Worm (Caenorhabditis elegans) whole organism, late embryonic: ENCODE results near the gene cnx-1.

ENCODE experiments used
- C08G9.2 ChIP-seq: sonication (generic microtip); optimal IDR thresholded peaks from 2 replicates; lab custom pipeline; 2016; ENCODE audit warnings: mild to moderate bottlenecking, missing genetic modification characterization, moderate library complexity, missing compliant biosample characterization
- F13H6.1 ChIP-seq: sonication (generic microtip); optimal IDR thresholded peaks from 2 replicates; lab custom pipeline; 2016; ENCODE audit warnings: missing genetic modification characterization, missing compliant biosample characterization
- K02D7.2 ChIP-seq: sonication (generic microtip); optimal IDR thresholded peaks from 2 replicates; lab custom pipeline; 2017; ENCODE audit warnings: mild to moderate bottlenecking, missing genetic modification characterization, missing compliant biosample characterization
- K09A11.1 ChIP-seq: sonication (generic microtip); optimal IDR thresholded peaks from 2 replicates; lab custom pipeline; 2017; ENCODE audit warnings: antibody characterized with exemption, mild to moderate bottlenecking, missing genetic modification characterization, missing compliant biosample characterization; ENCODE audit not compliant: insufficient read depth
- T23F11.4 ChIP-seq: fragments of 200-800 bp; sonication (Bioruptor generic); optimal IDR thresholded peaks from 2 replicates; lab custom pipeline; 2018; ENCODE audit warnings: mild to moderate bottlenecking, missing genetic modification characterization, missing compliant biosample characterization
- Y22D7AL.16 ChIP-seq: sonication (generic microtip); optimal IDR thresholded peaks from 2 replicates; lab custom pipeline; 2016; ENCODE audit warnings: missing genetic modification characterization, missing compliant biosample characterization
- ahr-1 ChIP-seq: sonication (generic microtip); optimal IDR thresholded peaks from 2 replicates; lab custom pipeline; 2016; ENCODE audit warnings: missing genetic modification characterization, missing compliant biosample characterization
- ceh-14 ChIP-seq: sonication (generic microtip); optimal IDR thresholded peaks from 2 replicates; lab custom pipeline; 2016; ENCODE audit warnings: missing genotype, missing genetic modification characterization, missing compliant biosample characterization
- ceh-19 ChIP-seq: fragments of 200-800 bp; sonication (Bioruptor generic); optimal IDR thresholded peaks from 2 replicates; lab custom pipeline; 2018; ENCODE audit warnings: mild to moderate bottlenecking, missing genetic modification characterization, missing compliant biosample characterization
- ceh-2 ChIP-seq: sonication (generic microtip); optimal IDR thresholded peaks from 2 replicates; lab custom pipeline; 2016; ENCODE audit warnings: missing genotype, missing genetic modification characterization, missing compliant biosample characterization
- ceh-22 ChIP-seq: sonication (generic microtip); optimal IDR thresholded peaks from 2 replicates; lab custom pipeline; 2017; ENCODE audit warnings: missing biosample characterization, missing genetic modification characterization
- ceh-24 ChIP-seq: sonication (generic microtip); optimal IDR thresholded peaks from 2 replicates; lab custom pipeline; 2016; ENCODE audit warnings: mild to moderate bottlenecking, missing genetic modification characterization, missing compliant biosample characterization
- ceh-30 ChIP-seq: fragments of 150-350 bp; optimal IDR thresholded peaks from 2 replicates; lab custom pipeline; 2014; ENCODE audit warnings: missing biosample characterization, missing genetic modification characterization
- ceh-31 ChIP-seq: sonication (generic microtip); optimal IDR thresholded peaks from 2 replicates; lab custom pipeline; 2016; ENCODE audit warnings: missing genetic modification characterization, missing compliant biosample characterization
- ceh-45 ChIP-seq: fragments of 200-800 bp; sonication (Bioruptor generic); IDR thresholded peaks from 2 replicates; pipeline ENCODE4 v1.3.6; 2022; ENCODE audit warnings: missing genetic modification reagents, missing genetic modification characterization, missing compliant biosample characterization
- ceh-48 ChIP-seq: sonication (generic microtip); optimal IDR thresholded peaks from 2 replicates; lab custom pipeline; 2016; ENCODE audit warnings: missing genetic modification characterization, inconsistent platforms, missing compliant biosample characterization
- ceh-6 ChIP-seq: fragments of 200-800 bp; sonication (Bioruptor generic); optimal IDR thresholded peaks from 2 replicates; lab custom pipeline; 2018; ENCODE audit warnings: mild to moderate bottlenecking, missing genetic modification characterization, missing compliant biosample characterization
- ceh-9 ChIP-seq: sonication (generic microtip); optimal IDR thresholded peaks from 2 replicates; lab custom pipeline; 2016; ENCODE audit warnings: mild to moderate bottlenecking, missing genetic modification characterization, inconsistent platforms, missing compliant biosample characterization
- dmd-4 ChIP-seq: sonication (generic microtip); optimal IDR thresholded peaks from 2 replicates; lab custom pipeline; 2016; ENCODE audit warnings: borderline replicate concordance, missing genetic modification characterization, missing compliant biosample characterization
- elt-2 ChIP-seq: sonication (generic microtip); optimal IDR thresholded peaks from 2 replicates; lab custom pipeline; 2016; ENCODE audit warnings: missing genetic modification reagents, missing genetic modification characterization, missing compliant biosample characterization
- elt-4 ChIP-seq: sonication (generic microtip); optimal IDR thresholded peaks from 2 replicates; lab custom pipeline; 2016; ENCODE audit warnings: missing genetic modification characterization, missing compliant biosample characterization
- ets-4 ChIP-seq: sonication (generic microtip); optimal IDR thresholded peaks from 2 replicates; lab custom pipeline; 2016; ENCODE audit warnings: missing genetic modification characterization, missing compliant biosample characterization
- eyg-1 ChIP-seq: sonication (generic microtip); optimal IDR thresholded peaks from 2 replicates; lab custom pipeline; 2016; ENCODE audit warnings: missing genotype, missing genetic modification characterization, missing compliant biosample characterization
- fax-1 ChIP-seq: sonication (generic microtip); optimal IDR thresholded peaks from 2 replicates; lab custom pipeline; 2016; ENCODE audit warnings: missing genotype, missing genetic modification characterization, missing compliant biosample characterization
- fkh-10 ChIP-seq: fragments of 150-350 bp; optimal IDR thresholded peaks from 2 replicates; lab custom pipeline; 2014; ENCODE audit warnings: missing biosample characterization, missing genetic modification reagents, missing genetic modification characterization
- fkh-6 ChIP-seq: sonication (generic microtip); optimal IDR thresholded peaks from 2 replicates; lab custom pipeline; 2016; ENCODE audit warnings: missing genetic modification characterization, missing compliant biosample characterization
- hlh-13 ChIP-seq: fragments of 200-800 bp; sonication (Bioruptor generic); optimal IDR thresholded peaks from 2 replicates; lab custom pipeline; 2018; ENCODE audit warnings: mild to moderate bottlenecking, missing genetic modification characterization, missing compliant biosample characterization
- lim-6 ChIP-seq: sonication (generic microtip); optimal IDR thresholded peaks from 2 replicates; lab custom pipeline; 2016; ENCODE audit warnings: missing genetic modification characterization, missing compliant biosample characterization
- lin-11 ChIP-seq: fragments of 200-800 bp; sonication (Bioruptor generic); optimal IDR thresholded peaks from 2 replicates; lab custom pipeline; 2018; ENCODE audit warnings: mild to moderate bottlenecking, missing genetic modification characterization, missing compliant biosample characterization
- madf-2 ChIP-seq: sonication (generic microtip); optimal IDR thresholded peaks from 2 replicates; lab custom pipeline; 2017; ENCODE audit warnings: missing genetic modification characterization, missing compliant biosample characterization
- mec-3 ChIP-seq: sonication (generic microtip); optimal IDR thresholded peaks from 2 replicates; lab custom pipeline; 2016; ENCODE audit warnings: borderline replicate concordance, missing genetic modification characterization, missing compliant biosample characterization
- nfya-1 ChIP-seq: sonication (generic microtip); optimal IDR thresholded peaks from 2 replicates; lab custom pipeline; 2017; ENCODE audit warnings: missing genetic modification characterization, mild to moderate bottlenecking, missing compliant biosample characterization, antibody characterized with exemption, moderate library complexity
- nhr-11 ChIP-seq: fragments of 150-350 bp; optimal IDR thresholded peaks from 2 replicates; lab custom pipeline; 2014; ENCODE audit warnings: missing biosample characterization, missing genetic modification characterization
- nhr-232 ChIP-seq: sonication (generic microtip); optimal IDR thresholded peaks from 2 replicates; lab custom pipeline; 2016; ENCODE audit warnings: missing genetic modification characterization, missing compliant biosample characterization
- odd-2 ChIP-seq: sonication (generic microtip); optimal IDR thresholded peaks from 2 replicates; lab custom pipeline; 2017; ENCODE audit warnings: antibody characterized with exemption, mild to moderate bottlenecking, missing genetic modification characterization, missing compliant biosample characterization
- pag-3 ChIP-seq: sonication (generic microtip); optimal IDR thresholded peaks from 2 replicates; lab custom pipeline; 2016; ENCODE audit warnings: missing compliant biosample characterization, missing genetic modification characterization, borderline replicate concordance
- pat-9 ChIP-seq: fragments of 200-800 bp; sonication (Bioruptor generic); optimal IDR thresholded peaks from 2 replicates; lab custom pipeline; 2018; ENCODE audit warnings: mild to moderate bottlenecking, missing genetic modification characterization, moderate library complexity, missing compliant biosample characterization
- pax-1 ChIP-seq: fragments of 150-350 bp; optimal IDR thresholded peaks from 2 replicates; lab custom pipeline; 2014; ENCODE audit warnings: missing biosample characterization, missing genetic modification characterization
- pha-2 ChIP-seq: sonication (generic microtip); optimal IDR thresholded peaks from 2 replicates; lab custom pipeline; 2017; ENCODE audit warnings: mild to moderate bottlenecking, missing genetic modification characterization, missing compliant biosample characterization
- pqm-1 ChIP-seq: sonication (generic microtip); optimal IDR thresholded peaks from 2 replicates; lab custom pipeline; 2016; ENCODE audit warnings: missing genetic modification characterization, missing compliant biosample characterization
- ref-2 ChIP-seq: sonication (generic microtip); optimal IDR thresholded peaks from 2 replicates; lab custom pipeline; 2016; ENCODE audit warnings: missing genetic modification characterization, missing compliant biosample characterization
- rnt-1 ChIP-seq: sonication (generic microtip); optimal IDR thresholded peaks from 2 replicates; lab custom pipeline; 2016; ENCODE audit warnings: missing genetic modification characterization, missing compliant biosample characterization
- sdc-2 ChIP-seq: sonication (generic microtip); optimal IDR thresholded peaks from 2 replicates; lab custom pipeline; 2016; ENCODE audit warnings: missing genotype, missing genetic modification characterization, missing compliant biosample characterization
- sox-2 ChIP-seq: fragments of 200-800 bp; sonication (Bioruptor generic); IDR thresholded peaks from 2 replicates; pipeline ENCODE4 v1.3.6; 2022; ENCODE audit warnings: missing genetic modification reagents, missing genetic modification characterization, missing compliant biosample characterization
- sox-4 ChIP-seq: sonication (generic microtip); optimal IDR thresholded peaks from 2 replicates; lab custom pipeline; 2017; ENCODE audit warnings: mild to moderate bottlenecking, missing genetic modification characterization, inconsistent platforms, missing compliant biosample characterization
- syd-9 ChIP-seq: sonication (generic microtip); optimal IDR thresholded peaks from 2 replicates; lab custom pipeline; 2016; ENCODE audit warnings: mild to moderate bottlenecking, missing genetic modification characterization, moderate library complexity, missing compliant biosample characterization
- ttx-3 ChIP-seq: sonication (generic microtip); optimal IDR thresholded peaks from 2 replicates; lab custom pipeline; 2016; ENCODE audit warnings: missing genetic modification reagents, missing genetic modification characterization, missing compliant biosample characterization
- unc-3 ChIP-seq, 2 experiments: fragments of 200-800 bp in 1 of 2; sonication (Bioruptor generic) in 1 of 2; sonication (generic microtip) in 1 of 2; conservative IDR thresholded peaks in 1 of 2; optimal IDR thresholded peaks in 1 of 2; 2 replicates each; pipeline versions ENCODE4 v1.3.6 to Lab custom; 2016 to 2022; ENCODE audit warnings: missing compliant biosample characterization in 2 of 2, missing genetic modification characterization in 2 of 2, missing genetic modification reagents in 1 of 2
- unc-86 ChIP-seq: sonication (generic microtip); optimal IDR thresholded peaks from 2 replicates; lab custom pipeline; 2016; ENCODE audit warnings: missing genetic modification characterization, missing compliant biosample characterization
- zip-5 ChIP-seq: sonication (generic microtip); optimal IDR thresholded peaks from 2 replicates; lab custom pipeline; 2016; ENCODE audit warnings: missing genetic modification characterization, missing compliant biosample characterization
- ztf-16 ChIP-seq: sonication (generic microtip); optimal IDR thresholded peaks from 2 replicates; lab custom pipeline; 2017; ENCODE audit warnings: missing genetic modification characterization, missing compliant biosample characterization

Gene cnx-1

ce11 chrIII:9765465-9765900, 51.5 kb downstream of the cnx-1 start (continued):
- TF ChIP-seq pag-3 (tag; lab: Kevin White, UChicago) = no peak
- peak; percentile 79 for TF ChIP-seq pha-2 (tag; lab: Kevin White, UChicago)
- no peak for TF ChIP-seq mec-3 (tag; lab: Kevin White, UChicago)
- peak; percentile 22 for TF ChIP-seq ttx-3
- TF ChIP-seq unc-86 = peak; percentile 52
- TF ChIP-seq eyg-1 (tag; lab: Kevin White, UChicago) = peak; percentile 52
- TF ChIP-seq elt-4 = no peak
- TF ChIP-seq sox-2 (GFP tag; lab: Robert Waterston, UW) = peak; percentile 61
- TF ChIP-seq zip-5 (tag; lab: Kevin White, UChicago) = peak; percentile 9
- peak; percentile 55 for TF ChIP-seq ceh-45 (GFP tag; lab: Robert Waterston, UW)
- no peak for TF ChIP-seq fkh-10 (GFP tag; lab: Kevin White, UChicago)
- TF ChIP-seq lin-11 (tag; lab: Kevin White, UChicago) = peak; percentile 31
- no peak for TF ChIP-seq lim-6 (tag; lab: Kevin White, UChicago)
- TF ChIP-seq odd-2 = no peak
- TF ChIP-seq sdc-2 (tag; lab: Kevin White, UChicago) = peak; percentile 45
- TF ChIP-seq ztf-16 (tag; lab: Kevin White, UChicago) = peak; percentile 81
- TF ChIP-seq ceh-31 (tag; lab: Kevin White, UChicago) = peak; percentile 88
- TF ChIP-seq K09A11.1 = peak; percentile 36
- TF ChIP-seq nhr-232 = no peak
- TF ChIP-seq pat-9 (tag; lab: Kevin White, UChicago) = peak; percentile 77
- peak; percentile 78 for TF ChIP-seq elt-2 (tag; lab: Kevin White, UChicago)
- TF ChIP-seq pax-1 (tag; lab: Kevin White, UChicago) = peak; percentile 56
- TF ChIP-seq ceh-6 (GFP tag; lab: Kevin White, UChicago) = peak; percentile 79
- TF ChIP-seq ceh-9 (tag; lab: Kevin White, UChicago) = no peak
- no peak for TF ChIP-seq ceh-48
- peak; percentile 62 for TF ChIP-seq ets-4
- peak; percentile 57 for TF ChIP-seq pqm-1 (tag; lab: Kevin White, UChicago)
- no peak for TF ChIP-seq nhr-11
- TF ChIP-seq Y22D7AL.16 (tag; lab: Kevin White, UChicago) = peak; percentile 51
- peak; percentile 76 for TF ChIP-seq madf-2 (tag; lab: Kevin White, UChicago)
- TF ChIP-seq fkh-6 = peak; percentile 20
- peak; percentile 94 for TF ChIP-seq rnt-1 (tag; lab: Kevin White, UChicago)
- TF ChIP-seq ceh-22 (tag; lab: Kevin White, UChicago) = no peak
- peak; percentile 29 for TF ChIP-seq K02D7.2 (tag; lab: Kevin White, UChicago)
- TF ChIP-seq dmd-4 (tag; lab: Kevin White, UChicago) = peak; percentile 79
- TF ChIP-seq unc-3 (GFP tag; conservative IDR thresholded peaks at IDR 0.05; lab: Robert Waterston, UW) = peak; percentile 68
- TF ChIP-seq unc-3 (tag; optimal IDR thresholded peaks at IDR 0.05; lab: Kevin White, UChicago) = peak; percentile 39
- TF ChIP-seq F13H6.1 = peak; percentile 89
- no peak for TF ChIP-seq ceh-24 (tag; lab: Kevin White, UChicago)
- TF ChIP-seq fax-1 = peak; percentile 43
- TF ChIP-seq syd-9 = peak; percentile 84
- TF ChIP-seq ceh-14 = peak; percentile 54
- peak; percentile 57 for TF ChIP-seq C08G9.2
- no peak for TF ChIP-seq hlh-13 (GFP tag; lab: Kevin White, UChicago)
- peak; percentile 8 for TF ChIP-seq ahr-1 (tag; lab: Kevin White, UChicago)
- TF ChIP-seq ref-2 (tag; lab: Kevin White, UChicago) = peak; percentile 98
- peak; percentile 74 for TF ChIP-seq T23F11.4 (GFP tag; lab: Kevin White, UChicago)
- peak; percentile 72 for TF ChIP-seq sox-4
- TF ChIP-seq ceh-30 (tag; lab: Kevin White, UChicago) = peak; percentile 82
- TF ChIP-seq ceh-19 (GFP tag; lab: Kevin White, UChicago) = peak; percentile 76
- peak; percentile 51 for TF ChIP-seq ceh-2 (tag; lab: Kevin White, UChicago)
- TF ChIP-seq nfya-1 (tag; lab: Kevin White, UChicago) = peak; percentile 99
